Fruit fly (Drosophila melanogaster) whole organism, embryonic: ENCODE data around the gene Pde9.

Source experiments
- Aef1 ChIP-seq: fragments of 200-800 bp; sonication (Bioruptor generic); IDR thresholded peaks from 3 replicates; pipeline ENCODE4 v1.3.6; 2022; ENCODE audit warnings: missing biosample characterization, missing genetic modification characterization
- CG10209 ChIP-seq: fragments of 200-800 bp; sonication (Bioruptor generic); optimal IDR thresholded peaks from 3 replicates; lab custom pipeline; 2017; ENCODE audit warnings: missing biosample characterization, mild to moderate bottlenecking, missing genetic modification characterization, missing genetic modification reagents
- CG10565 ChIP-seq: fragments of 200-800 bp; sonication (Bioruptor generic); optimal IDR thresholded peaks from 3 replicates; lab custom pipeline; 2016; ENCODE audit warnings: missing biosample characterization, mild to moderate bottlenecking, missing genetic modification characterization
- CG11695 ChIP-seq: fragments of 200-800 bp; sonication (Bioruptor generic); IDR thresholded peaks from 3 replicates; pipeline ENCODE4 v1.3.6; 2022; ENCODE audit warnings: missing biosample characterization, missing genetic modification characterization
- CG1233 ChIP-seq: fragments of 200-800 bp; sonication (Bioruptor generic); optimal IDR thresholded peaks from 4 replicates; lab custom pipeline; 2018; ENCODE audit warnings: missing biosample characterization, mild to moderate bottlenecking, missing genetic modification characterization
- CG12769 ChIP-seq: fragments of 200-800 bp; sonication (Bioruptor generic); optimal IDR thresholded peaks from 2 replicates; lab custom pipeline; 2019; ENCODE audit warnings: missing biosample characterization, mild to moderate bottlenecking, missing genetic modification characterization, moderate library complexity
- CG13287 ChIP-seq: fragments of 200-800 bp; sonication (Bioruptor generic); IDR thresholded peaks from 2 replicates; pipeline ENCODE4 v1.3.6; 2022; ENCODE audit warnings: missing biosample characterization, missing genetic modification characterization; ENCODE audit not compliant: partially characterized antibody
- CG14860 ChIP-seq: fragments of 200-800 bp; sonication (Bioruptor generic); IDR thresholded peaks from 3 replicates; pipeline ENCODE4 v1.3.6; 2022; ENCODE audit warnings: missing biosample characterization, missing genetic modification characterization; ENCODE audit not compliant: partially characterized antibody
- CG1529 ChIP-seq: fragments of 200-800 bp; sonication (Bioruptor generic); optimal IDR thresholded peaks from 3 replicates; lab custom pipeline; 2018; ENCODE audit warnings: missing biosample characterization, missing genetic modification characterization
- CG1603 ChIP-seq: fragments of 200-800 bp; sonication (Bioruptor generic); optimal IDR thresholded peaks from 2 replicates; lab custom pipeline; 2019; ENCODE audit warnings: missing biosample characterization, mild to moderate bottlenecking, missing genetic modification characterization, moderate library complexity
- CG17568 ChIP-seq: fragments of 200-800 bp; sonication (Bioruptor generic); optimal IDR thresholded peaks from 2 replicates; lab custom pipeline; 2018; ENCODE audit warnings: missing biosample characterization, mild to moderate bottlenecking, missing genetic modification characterization, moderate library complexity
- CG18262 ChIP-seq: fragments of 200-800 bp; optimal IDR thresholded peaks from 3 replicates; lab custom pipeline; 2019; ENCODE audit warnings: missing biosample characterization, mild to moderate bottlenecking, missing genetic modification characterization, moderate library complexity
- CG3838 ChIP-seq: fragments of 200-800 bp; sonication (Bioruptor generic); optimal IDR thresholded peaks from 3 replicates; lab custom pipeline; 2016; ENCODE audit warnings: missing biosample characterization, missing genetic modification characterization
- CG4424 ChIP-seq: fragments of 200-800 bp; sonication (Bioruptor generic); optimal IDR thresholded peaks from 3 replicates; lab custom pipeline; 2016; ENCODE audit warnings: missing biosample characterization, missing genetic modification characterization
- CG6683 ChIP-seq: fragments of 200-800 bp; sonication (Bioruptor generic); optimal IDR thresholded peaks from 2 replicates; lab custom pipeline; 2017; ENCODE audit warnings: missing biosample characterization, mild to moderate bottlenecking, missing genetic modification characterization, missing genetic modification reagents
- CG6813 ChIP-seq: fragments of 200-800 bp; sonication (Bioruptor generic); optimal IDR thresholded peaks from 2 replicates; lab custom pipeline; 2017; ENCODE audit warnings: missing biosample characterization, missing genetic modification characterization, mild to moderate bottlenecking, moderate library complexity, missing genetic modification reagents
- CG7372 ChIP-seq: fragments of 200-800 bp; sonication (Bioruptor generic); IDR thresholded peaks from 2 replicates; pipeline ENCODE4 v1.3.6; 2022; ENCODE audit warnings: missing biosample characterization, missing genetic modification characterization
- CG7928 ChIP-seq: fragments of 200-800 bp; sonication (Bioruptor generic); optimal IDR thresholded peaks from 2 replicates; lab custom pipeline; 2017; ENCODE audit warnings: missing biosample characterization, mild to moderate bottlenecking, missing genetic modification characterization
- CG7963 ChIP-seq: fragments of 200-800 bp; sonication (Bioruptor generic); IDR thresholded peaks from 3 replicates; pipeline ENCODE4 v1.3.6; 2022; ENCODE audit warnings: missing biosample characterization, missing genetic modification characterization; ENCODE audit not compliant: partially characterized antibody
- CG9609 ChIP-seq: fragments of 200-800 bp; sonication (Bioruptor generic); optimal IDR thresholded peaks from 3 replicates; lab custom pipeline; 2016; ENCODE audit warnings: missing biosample characterization, missing genetic modification characterization
- CG9797 ChIP-seq: fragments of 200-800 bp; sonication (Bioruptor generic); optimal IDR thresholded peaks from 3 replicates; lab custom pipeline; 2018; ENCODE audit warnings: missing biosample characterization, mild to moderate bottlenecking, missing genetic modification characterization
- D ChIP-seq, 2 experiments: fragments of 200-800 bp in 1 of 2; fragments of >200 bp in 1 of 2; sonication (Bioruptor generic) in 1 of 2; optimal IDR thresholded peaks; 2 replicates in 1 of 2; 3 replicates in 1 of 2; lab custom pipeline; 2017; ENCODE audit warnings: mild to moderate bottlenecking in 1 of 2, missing biosample characterization in 1 of 2, missing genetic modification characterization in 1 of 2, missing genetic modification reagents in 1 of 2
- Dbx ChIP-seq: fragments of 200-800 bp; sonication (Bioruptor generic); IDR thresholded peaks from 3 replicates; pipeline ENCODE4 v1.3.6; 2022; ENCODE audit warnings: missing biosample characterization, missing genetic modification characterization
- Dll ChIP-seq: fragments of 200-800 bp; sonication (Bioruptor generic); IDR thresholded peaks from 4 replicates; pipeline ENCODE4 v1.3.6; 2022; ENCODE audit warnings: missing biosample characterization, missing genetic modification characterization; ENCODE audit not compliant: partially characterized antibody
- Doc2 ChIP-seq: fragments of 200-800 bp; sonication (Bioruptor generic); IDR thresholded peaks from 2 replicates; pipeline ENCODE4 v1.3.6; 2022; ENCODE audit warnings: missing biosample characterization, missing genetic modification characterization
- Dp ChIP-seq: fragments of 200-800 bp; sonication (Bioruptor generic); optimal IDR thresholded peaks from 2 replicates; lab custom pipeline; 2018; ENCODE audit warnings: missing biosample characterization, mild to moderate bottlenecking, missing genetic modification characterization, moderate library complexity
- Gug ChIP-seq: fragments of 200-800 bp; sonication (Bioruptor generic); IDR thresholded peaks from 4 replicates; pipeline ENCODE4 v1.3.6; 2022; ENCODE audit warnings: missing biosample characterization, missing genetic modification characterization
- HLH54F ChIP-seq: fragments of 200-800 bp; sonication (Bioruptor generic); optimal IDR thresholded peaks from 3 replicates; lab custom pipeline; 2016; ENCODE audit warnings: missing biosample characterization, missing genetic modification characterization
- Meics ChIP-seq: fragments of 200-800 bp; sonication (Bioruptor generic); optimal IDR thresholded peaks from 2 replicates; lab custom pipeline; 2017; ENCODE audit warnings: missing biosample characterization, mild to moderate bottlenecking, missing genetic modification characterization
- NC2β ChIP-seq: fragments of 200-800 bp; sonication (Bioruptor generic); optimal IDR thresholded peaks from 2 replicates; lab custom pipeline; 2016; ENCODE audit warnings: missing biosample characterization, missing genetic modification characterization
- Ptx1 ChIP-seq: fragments of 200-800 bp; sonication (Bioruptor generic); IDR thresholded peaks from 2 replicates; pipeline ENCODE4 v1.3.6; 2022; ENCODE audit warnings: missing biosample characterization, missing genetic modification characterization
- Stat92E ChIP-seq, 3 experiments: fragments of >200 bp in 2 of 3; fragments of 200-800 bp in 1 of 3; sonication (Bioruptor generic) in 1 of 3; optimal IDR thresholded peaks; 2 replicates each; lab custom pipeline; 2017 to 2019; ENCODE audit warnings: missing biosample characterization in 3 of 3, missing genetic modification characterization in 3 of 3, mild to moderate bottlenecking in 1 of 3, moderate library complexity in 1 of 3
- abd-A ChIP-seq: fragments of 200-800 bp; sonication (Bioruptor generic); optimal IDR thresholded peaks from 3 replicates; lab custom pipeline; 2019; ENCODE audit warnings: missing biosample characterization, mild to moderate bottlenecking, missing genetic modification characterization, moderate library complexity
- amos ChIP-seq: fragments of 200-800 bp; sonication (Bioruptor generic); IDR thresholded peaks from 2 replicates; pipeline ENCODE4 v1.3.6; 2022; ENCODE audit warnings: missing biosample characterization, missing genetic modification characterization; ENCODE audit not compliant: partially characterized antibody
- ara ChIP-seq: fragments of 200-800 bp; sonication (Bioruptor generic); IDR thresholded peaks from 2 replicates; pipeline ENCODE4 v1.3.6; 2022; ENCODE audit warnings: missing biosample characterization, missing genetic modification characterization
- cad ChIP-seq: fragments of >200 bp; optimal IDR thresholded peaks from 2 replicates; lab custom pipeline; 2017; ENCODE audit warnings: missing biosample characterization, missing genetic modification characterization
- da ChIP-seq: fragments of 200-800 bp; sonication (Bioruptor generic); optimal IDR thresholded peaks from 2 replicates; lab custom pipeline; 2016; ENCODE audit warnings: missing biosample characterization, missing genetic modification characterization
- dan ChIP-seq: fragments of 200-800 bp; sonication (Bioruptor generic); IDR thresholded peaks from 2 replicates; pipeline ENCODE4 v1.3.6; 2022; ENCODE audit warnings: missing biosample characterization, missing genetic modification characterization
- danr ChIP-seq: fragments of 200-800 bp; sonication (Bioruptor generic); IDR thresholded peaks from 2 replicates; pipeline ENCODE4 v1.3.6; 2022; ENCODE audit warnings: missing biosample characterization, missing genetic modification characterization
- dmrt99B ChIP-seq: fragments of 200-800 bp; sonication (Bioruptor generic); optimal IDR thresholded peaks from 2 replicates; lab custom pipeline; 2018; ENCODE audit warnings: missing biosample characterization, mild to moderate bottlenecking, missing genetic modification characterization, moderate library complexity
- eve ChIP-seq, 2 experiments: fragments of >200 bp; optimal IDR thresholded peaks; 2 replicates each; lab custom pipeline; 2017; ENCODE audit warnings: missing biosample characterization in 2 of 2, missing genetic modification characterization in 2 of 2
- fd3F ChIP-seq: fragments of 200-800 bp; sonication (Bioruptor generic); optimal IDR thresholded peaks from 2 replicates; lab custom pipeline; 2018; ENCODE audit warnings: missing biosample characterization, mild to moderate bottlenecking, missing genetic modification characterization, moderate library complexity
- fd96Cb ChIP-seq: fragments of 200-800 bp; sonication (Bioruptor generic); optimal IDR thresholded peaks from 2 replicates; lab custom pipeline; 2018; ENCODE audit warnings: missing biosample characterization, mild to moderate bottlenecking, missing genetic modification characterization, moderate library complexity
- hth ChIP-seq: fragments of >200 bp; optimal IDR thresholded peaks from 2 replicates; lab custom pipeline; 2017; ENCODE audit warnings: inconsistent platforms
- jing ChIP-seq: fragments of 200-800 bp; sonication (Bioruptor generic); optimal IDR thresholded peaks from 2 replicates; lab custom pipeline; 2018; ENCODE audit warnings: missing biosample characterization, mild to moderate bottlenecking, missing genetic modification characterization
- knrl ChIP-seq: fragments of 200-800 bp; sonication (Bioruptor generic); IDR thresholded peaks from 3 replicates; pipeline ENCODE4 v1.3.6; 2022; ENCODE audit warnings: missing biosample characterization, missing genetic modification characterization; ENCODE audit not compliant: partially characterized antibody
- nerfin-2 ChIP-seq: fragments of 200-800 bp; sonication (Bioruptor generic); IDR thresholded peaks from 2 replicates; pipeline ENCODE4 v1.3.6; 2022; ENCODE audit warnings: missing biosample characterization, missing genetic modification characterization; ENCODE audit not compliant: partially characterized antibody
- vnd ChIP-seq: fragments of 200-800 bp; sonication (Bioruptor generic); IDR thresholded peaks from 3 replicates; pipeline ENCODE4 v1.3.6; 2022; ENCODE audit warnings: missing biosample characterization, missing genetic modification characterization; ENCODE audit not compliant: partially characterized antibody
- zen ChIP-seq: fragments of 200-800 bp; sonication (Bioruptor generic); optimal IDR thresholded peaks from 3 replicates; lab custom pipeline; 2018; ENCODE audit warnings: missing biosample characterization, mild to moderate bottlenecking, missing genetic modification characterization, moderate library complexity

Gene Pde9

DNA sequence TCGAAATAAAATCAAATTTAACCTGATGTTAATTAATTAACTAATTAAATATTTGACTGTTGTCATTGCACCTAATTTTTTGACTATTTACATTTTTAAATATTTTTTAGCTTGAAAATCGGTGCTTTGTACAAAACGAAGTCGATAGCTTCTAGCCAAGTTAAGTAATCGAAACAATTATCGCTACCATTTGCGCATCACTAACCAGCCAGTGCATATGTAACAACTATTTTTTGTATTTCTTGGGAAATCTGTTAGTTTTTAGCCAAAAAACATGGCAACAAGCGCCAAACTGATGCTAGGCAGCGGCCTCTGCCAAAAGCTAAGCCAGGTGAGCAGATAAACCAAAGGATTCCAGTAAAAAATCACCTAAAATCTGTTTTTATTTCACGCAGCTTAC lies 9.8 kb upstream of the Pde9 start, which contains the start of gene mRpL49 (continued):
- TF ChIP-seq CG6813 (GFP tag; lab: Kevin White, UChicago) (no peak), CG9797 (no peak), CG4424 (GFP tag; lab: Kevin White, UChicago) (no peak), CG14860 (peak; percentile 47; the same call in 1 of the 3 replicates), nerfin-2 (0 out of 2 replicates have a peak, but pooled peaks have one; percentile 43), CG3838 (GFP tag; lab: Kevin White, UChicago) (no peak), knrl (GFP tag; lab: Robert Waterston, UW) (0 out of 3 replicates have a peak, but pooled peaks have one; percentile 33), CG1233 (GFP tag; lab: Kevin White, UChicago) (no peak), Dp (GFP tag; lab: Kevin White, UChicago) (peak; percentile 35), jing (no peak), CG10565 (GFP tag; lab: Kevin White, UChicago) (no peak), CG6683 (no peak), CG9609 (no peak), HLH54F (GFP tag; lab: Kevin White, UChicago) (no peak), da (no peak), dmrt99B (tag; lab: Kevin White, UChicago) (no peak), CG13287 (GFP tag; lab: Robert Waterston, UW) (peak; percentile 50), Meics (GFP tag; lab: Kevin White, UChicago) (no peak), dan (GFP tag; lab: Robert Waterston, UW) (no peak), ara (GFP tag; lab: Robert Waterston, UW) (no peak), Aef1 (GFP tag; lab: Robert Waterston, UW) (no peak), Doc2 (GFP tag; lab: Robert Waterston, UW) (no peak), abd-A (tag; lab: Kevin White, UChicago) (no peak), Dll (GFP tag; lab: Robert Waterston, UW) (peak; percentile 21; the same call in 1 of the 4 replicates), fd96Cb (tag; lab: Kevin White, UChicago) (no peak), Stat92E (GFP tag; optimal IDR thresholded peaks at IDR 0.05; lab: Kevin White, UChicago) (no peak), hth (no peak), CG1529 (no peak), Gug (GFP tag; lab: Robert Waterston, UW) (no peak), CG7963 (GFP tag; lab: Robert Waterston, UW) (0 out of 3 replicates have a peak, but pooled peaks have one; percentile 6), eve (GFP tag; optimal IDR thresholded peaks at IDR 0.05; lab: Kevin White, UChicago) (no peak), CG18262 (tag; lab: Kevin White, UChicago) (no peak), CG7928 (GFP tag; lab: Kevin White, UChicago) (no peak), CG7372 (no peak), D (optimal IDR thresholded peaks at IDR 0.05; lab: Kevin White, UChicago) (no peak), D (GFP tag; optimal IDR thresholded peaks at IDR 0.05; lab: Kevin White, UChicago) (no peak), CG17568 (no peak), NC2β (GFP tag; lab: Kevin White, UChicago) (no peak), zen (tag; lab: Kevin White, UChicago) (no peak), cad (no peak), amos (GFP tag; lab: Robert Waterston, UW) (peak; percentile 39; the same call in 1 of the 2 replicates), Ptx1 (GFP tag; lab: Robert Waterston, UW) (no peak), CG12769 (tag; lab: Kevin White, UChicago) (no peak), CG10209 (GFP tag; lab: Kevin White, UChicago) (no peak), Dbx (GFP tag; lab: Robert Waterston, UW) (no peak), vnd (0 out of 3 replicates have a peak, but pooled peaks have one; percentile 28), danr (GFP tag; lab: Robert Waterston, UW) (no peak), CG1603 (peak; percentile 1), fd3F (no peak), CG11695 (GFP tag; lab: Robert Waterston, UW) (no peak)
